Fruit fly (Drosophila melanogaster): Measurements from ENCODE around the gene HSPBAP1.

Gene HSPBAP1

DNA sequence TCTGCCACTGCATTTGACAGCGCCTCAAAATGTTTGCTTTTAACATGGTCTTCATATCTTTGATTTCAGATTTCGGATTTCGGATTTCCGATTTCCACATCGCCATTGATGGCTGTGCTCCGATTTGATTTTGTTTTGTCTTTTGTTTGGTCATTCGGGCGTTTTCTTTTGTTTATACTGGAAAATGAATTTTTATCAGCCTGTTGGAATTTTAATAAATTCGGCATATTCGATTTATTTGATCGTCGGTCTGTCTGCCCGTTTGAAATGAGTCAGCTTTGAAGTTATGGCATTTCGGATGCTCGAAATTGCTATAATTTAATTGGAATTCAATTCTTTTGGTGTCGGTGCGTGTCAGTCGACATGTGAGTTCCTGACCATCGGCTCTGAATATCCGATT is 45.7 kb downstream of the HSPBAP1 start:
- TF ChIP-seq kay (GFP tag; ENCODE audit: borderline replicate concordance) (no peak), cnc (optimal IDR thresholded peaks at IDR 0.05) (no peak), CG1620 (GFP tag; optimal IDR thresholded peaks at IDR 0.05) (no peak), pad (GFP tag; optimal IDR thresholded peaks at IDR 0.05) (no peak), CG11617 (GFP tag; optimal IDR thresholded peaks at IDR 0.05) (no peak), cic (GFP tag; optimal IDR thresholded peaks at IDR 0.05) (no peak), tj (GFP tag; optimal IDR thresholded peaks at IDR 0.05) (no peak), bab1 (GFP tag; optimal IDR thresholded peaks at IDR 0.05) (no peak), CG7045 (GFP tag; optimal IDR thresholded peaks at IDR 0.05) (no peak), Mnt (GFP tag; optimal IDR thresholded peaks at IDR 0.05) (no peak), toe (GFP tag; optimal IDR thresholded peaks at IDR 0.05) (no peak), CG33017 (tag; optimal IDR thresholded peaks at IDR 0.05) (no peak), ovo (GFP tag; optimal IDR thresholded peaks at IDR 0.05) (no peak), CG12768 (GFP tag; optimal IDR thresholded peaks at IDR 0.05) (no peak), CG14711 (tag; optimal IDR thresholded peaks at IDR 0.05) (no peak), CG5204 (GFP tag; optimal IDR thresholded peaks at IDR 0.05) (no peak), CG7101 (tag; optimal IDR thresholded peaks at IDR 0.05) (no peak), Clk (GFP tag; optimal IDR thresholded peaks at IDR 0.05) (no peak), Hr96 (GFP tag; optimal IDR thresholded peaks at IDR 0.05) (no peak)

All from whole organism, adult.